Fruit fly (Drosophila melanogaster): ENCODE data around the gene CG7213.

- TF ChIP-seq CG15710 (tag; optimal IDR thresholded peaks at IDR 0.05) (no peak), CG4496 (GFP tag; IDR thresholded peaks at IDR 0.05) (no peak), fd96Ca (GFP tag; IDR thresholded peaks at IDR 0.05) (no peak), CG9948 (tag; optimal IDR thresholded peaks at IDR 0.05) (no peak), CG8159 (tag; optimal IDR thresholded peaks at IDR 0.05) (no peak), D1 (tag; optimal IDR thresholded peaks at IDR 0.05) (no peak), CG34367 (tag; optimal IDR thresholded peaks at IDR 0.05) (no peak), Ets98B (GFP tag; IDR thresholded peaks at IDR 0.05) (no peak)
Observed at dm6 chr3L:8218883-8219282, 21.5 kb downstream of the CG7213 start, which contains the start of gene CG13674.
